Worm (Caenorhabditis elegans) whole organism, L3 larva: ENCODE measurements around the gene nas-38.

Source experiments
- R02D3.7 ChIP-seq: fragments of 150-350 bp; optimal IDR thresholded peaks from 2 replicates; lab custom pipeline; 2014; ENCODE audit warnings: missing biosample characterization, missing genetic modification characterization
- ZK546.5 ChIP-seq: sonication (generic microtip); optimal IDR thresholded peaks from 2 replicates; lab custom pipeline; 2017; ENCODE audit warnings: missing biosample characterization, missing genetic modification characterization
- ama-1 ChIP-seq: fragments of 150-350 bp; optimal IDR thresholded peaks from 2 replicates; lab custom pipeline; 2018
- ceh-28 ChIP-seq: fragments of 150-350 bp; optimal IDR thresholded peaks from 2 replicates; lab custom pipeline; 2014; ENCODE audit warnings: missing biosample characterization, missing genetic modification reagents, missing genetic modification characterization
- ceh-82 ChIP-seq: fragments of 150-350 bp; optimal IDR thresholded peaks from 2 replicates; lab custom pipeline; 2014; ENCODE audit warnings: missing biosample characterization, missing genetic modification characterization
- ceh-9 ChIP-seq: sonication (generic microtip); optimal IDR thresholded peaks from 2 replicates; lab custom pipeline; 2018; ENCODE audit warnings: missing biosample characterization, missing genetic modification characterization
- daf-12 ChIP-seq: fragments of 150-350 bp; optimal IDR thresholded peaks from 2 replicates; lab custom pipeline; 2014; ENCODE audit warnings: missing biosample characterization, missing genetic modification reagents, missing genetic modification characterization
- egl-27 ChIP-seq: sonication (generic microtip); optimal IDR thresholded peaks from 4 replicates; lab custom pipeline; 2017; ENCODE audit warnings: missing biosample characterization, missing genetic modification reagents, missing genetic modification characterization
- egl-5 ChIP-seq: fragments of 150-350 bp; optimal IDR thresholded peaks from 2 replicates; lab custom pipeline; 2017; ENCODE audit warnings: missing biosample characterization, missing genetic modification reagents, missing genetic modification characterization, inconsistent platforms
- elt-1 ChIP-seq: fragments of 150-350 bp; optimal IDR thresholded peaks from 2 replicates; lab custom pipeline; 2014; ENCODE audit warnings: missing biosample characterization, missing genetic modification characterization
- elt-2 ChIP-seq: sonication (generic microtip); optimal IDR thresholded peaks from 2 replicates; lab custom pipeline; 2016; ENCODE audit warnings: missing genetic modification reagents, mild to moderate bottlenecking, missing genetic modification characterization, missing compliant biosample characterization
- elt-3 ChIP-seq, 3 experiments: fragments of 150-350 bp in 1 of 3; sonication (generic microtip) in 2 of 3; optimal IDR thresholded peaks; 2 replicates in 2 of 3; 4 replicates in 1 of 3; lab custom pipeline; 2014 to 2017; ENCODE audit warnings: missing biosample characterization in 3 of 3, missing genetic modification characterization in 3 of 3
- fkh-10 ChIP-seq: sonication (generic microtip); optimal IDR thresholded peaks from 2 replicates; lab custom pipeline; 2017; ENCODE audit warnings: missing biosample characterization, missing genetic modification reagents, missing genetic modification characterization
- fkh-2 ChIP-seq: fragments of 150-350 bp; optimal IDR thresholded peaks from 2 replicates; lab custom pipeline; 2014; ENCODE audit warnings: missing biosample characterization, missing genetic modification reagents, missing genetic modification characterization
- hmg-11 ChIP-seq: sonication (generic microtip); optimal IDR thresholded peaks from 2 replicates; lab custom pipeline; 2016; ENCODE audit warnings: missing genetic modification characterization, missing compliant biosample characterization
- lin-15B ChIP-seq: fragments of 150-350 bp; optimal IDR thresholded peaks from 2 replicates; lab custom pipeline; 2014; ENCODE audit warnings: missing biosample characterization, missing genetic modification characterization
- lin-39 ChIP-seq: fragments of 150-350 bp; optimal IDR thresholded peaks from 2 replicates; lab custom pipeline; 2018; ENCODE audit warnings: missing biosample characterization, missing genetic modification reagents, missing genetic modification characterization
- nfya-1 ChIP-seq: sonication (generic microtip); optimal IDR thresholded peaks from 2 replicates; lab custom pipeline; 2017; ENCODE audit warnings: missing genetic modification characterization, mild to moderate bottlenecking, missing compliant biosample characterization, antibody characterized with exemption, moderate library complexity; ENCODE audit not compliant: insufficient read depth
- nhr-11 ChIP-seq: fragments of 150-350 bp; optimal IDR thresholded peaks from 2 replicates; lab custom pipeline; 2014; ENCODE audit warnings: missing biosample characterization, missing genetic modification characterization
- nhr-12 ChIP-seq: fragments of 150-350 bp; optimal IDR thresholded peaks from 2 replicates; lab custom pipeline; 2014; ENCODE audit warnings: missing biosample characterization, missing genetic modification characterization
- nhr-23 ChIP-seq: fragments of 150-350 bp; optimal IDR thresholded peaks from 2 replicates; lab custom pipeline; 2014; ENCODE audit warnings: missing biosample characterization, missing genetic modification reagents, missing genetic modification characterization
- nhr-237 ChIP-seq: fragments of 150-350 bp; optimal IDR thresholded peaks from 2 replicates; lab custom pipeline; 2014; ENCODE audit warnings: missing biosample characterization, missing genetic modification characterization
- nhr-25 ChIP-seq: sonication (generic microtip); optimal IDR thresholded peaks from 2 replicates; lab custom pipeline; 2017; ENCODE audit warnings: missing biosample characterization, missing genetic modification characterization
- nhr-28 ChIP-seq: fragments of 150-350 bp; optimal IDR thresholded peaks from 2 replicates; lab custom pipeline; 2014; ENCODE audit warnings: missing biosample characterization, missing genetic modification characterization
- nhr-43 ChIP-seq: sonication (generic microtip); optimal IDR thresholded peaks from 2 replicates; lab custom pipeline; 2016; ENCODE audit warnings: mild to moderate bottlenecking, missing genetic modification characterization, missing compliant biosample characterization; ENCODE audit not compliant: poor library complexity, severe bottlenecking
- pha-4 ChIP-seq: fragments of 150-350 bp; optimal IDR thresholded peaks from 2 replicates; lab custom pipeline; 2014; ENCODE audit warnings: missing biosample characterization, missing genetic modification reagents, missing genetic modification characterization
- sea-2 ChIP-seq: fragments of 150-350 bp; sonication (generic microtip); optimal IDR thresholded peaks from 4 replicates; lab custom pipeline; 2014; ENCODE audit warnings: missing biosample characterization, missing genetic modification reagents, missing genetic modification characterization
- skn-1 ChIP-seq: fragments of 150-350 bp; optimal IDR thresholded peaks from 2 replicates; lab custom pipeline; 2014; ENCODE audit warnings: missing biosample characterization, missing genetic modification characterization
- tbx-2 ChIP-seq: sonication (generic microtip); optimal IDR thresholded peaks from 2 replicates; lab custom pipeline; 2016; ENCODE audit warnings: mild to moderate bottlenecking, missing genetic modification characterization, missing compliant biosample characterization
- unc-39 ChIP-seq: sonication (generic microtip); optimal IDR thresholded peaks from 4 replicates; lab custom pipeline; 2017; ENCODE audit warnings: missing biosample characterization, missing genetic modification characterization
- ztf-11 ChIP-seq: fragments of 150-350 bp; optimal IDR thresholded peaks from 2 replicates; lab custom pipeline; 2014; ENCODE audit warnings: missing biosample characterization, missing genetic modification characterization
- ztf-4 ChIP-seq: fragments of 150-350 bp; optimal IDR thresholded peaks from 2 replicates; lab custom pipeline; 2014; ENCODE audit warnings: missing biosample characterization, missing genetic modification characterization

Gene nas-38

DNA sequence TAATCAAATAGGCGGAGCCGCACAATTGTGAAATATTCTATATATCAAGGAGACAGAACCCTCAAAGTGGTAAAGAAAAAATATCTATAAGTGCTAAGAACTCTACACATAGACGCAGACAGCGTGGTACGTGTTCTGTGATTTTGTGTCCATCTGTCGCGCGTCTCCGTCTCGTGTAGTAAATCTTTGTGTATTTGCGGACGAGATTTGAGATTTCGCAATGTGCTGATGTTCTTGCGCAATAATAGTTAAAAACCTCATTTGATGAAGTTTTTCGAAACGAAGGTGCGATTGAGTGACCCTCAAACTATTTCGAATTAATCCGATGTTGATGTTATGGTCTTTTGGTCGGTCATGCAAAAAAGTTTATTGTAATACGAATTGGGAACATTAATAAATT lies 15.3 kb downstream of the nas-38 start:
- TF ChIP-seq nhr-11 (tag; lab: Kevin White, UChicago) (no peak), nhr-23 (tag; lab: Kevin White, UChicago) (peak; percentile 40), ztf-4 (no peak), nfya-1 (peak; percentile 52), fkh-2 (tag; lab: Kevin White, UChicago) (no peak), hmg-11 (peak; percentile 2), nhr-28 (tag; lab: Kevin White, UChicago) (no peak), sea-2 (GFP tag; lab: Kevin White, UChicago) (no peak), pha-4 (peak; percentile 72), lin-39 (tag; lab: Kevin White, UChicago) (peak; percentile 61), nhr-25 (tag; lab: Kevin White, UChicago) (peak; percentile 18), ceh-28 (tag; lab: Kevin White, UChicago) (peak; percentile 38), skn-1 (tag; lab: Kevin White, UChicago) (peak; percentile 12), elt-2 (tag; lab: Kevin White, UChicago) (no peak), daf-12 (no peak), nhr-12 (no peak), fkh-10 (peak; percentile 20), egl-5 (peak; percentile 64), nhr-237 (no peak)

DNA sequence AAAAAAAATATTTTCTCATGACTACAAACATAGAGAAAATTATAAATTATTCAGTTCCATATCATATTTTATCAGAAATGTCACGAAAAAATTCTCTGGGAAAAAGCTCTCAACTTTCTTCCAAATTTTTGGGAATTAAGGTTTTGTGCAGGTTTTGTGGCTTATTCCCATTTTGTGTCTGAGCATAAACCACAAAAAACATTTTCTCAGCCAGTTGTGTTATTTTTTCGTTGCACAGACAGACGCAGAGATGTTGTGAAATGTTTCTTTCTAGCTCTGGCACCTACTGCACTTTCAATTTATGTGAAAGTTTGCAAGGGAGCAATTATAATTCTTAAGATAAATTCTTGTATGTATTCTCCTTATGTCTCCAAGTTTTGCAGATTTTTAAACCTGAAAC lies 17.1 kb downstream of the nas-38 start:
- TF ChIP-seq ceh-82 (tag; lab: Kevin White, UChicago): no peak

DNA sequence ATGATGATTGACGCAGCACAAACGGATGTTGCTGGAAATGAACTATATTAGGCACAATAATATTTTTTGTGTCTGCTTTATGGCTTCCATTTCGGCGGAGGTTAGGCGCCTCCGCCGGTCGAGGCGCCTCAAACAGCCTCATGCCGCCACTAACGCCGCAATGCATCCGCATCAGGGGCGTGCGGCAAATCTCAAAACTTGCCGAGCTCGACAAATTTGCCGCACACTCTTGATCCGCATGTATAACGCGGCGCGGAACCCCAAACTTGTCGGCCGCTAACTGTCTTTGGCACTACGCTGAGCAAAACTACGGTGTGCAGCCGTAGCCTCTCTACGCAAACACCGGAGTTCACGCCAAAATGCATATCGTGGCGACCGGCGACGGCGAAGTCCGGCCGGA lies 23.8 kb downstream of the nas-38 start:
- TF ChIP-seq sea-2 (GFP tag; lab: Kevin White, UChicago) (no peak), nhr-12 (no peak), ceh-9 (tag; lab: Kevin White, UChicago) (no peak), unc-39 (tag; lab: Kevin White, UChicago) (no peak), nhr-28 (tag; lab: Kevin White, UChicago) (no peak), nhr-43 (tag; lab: Kevin White, UChicago) (no peak), elt-3 (tag; optimal IDR thresholded peaks at IDR 0.05; lab: Kevin White, UChicago) (no peak), fkh-10 (no peak), ZK546.5 (no peak), daf-12 (no peak), ama-1 (lab: Kevin White, UChicago) (no peak), lin-15B (tag; lab: Kevin White, UChicago) (no peak), nhr-23 (tag; lab: Kevin White, UChicago) (no peak), ztf-4 (no peak), egl-5 (no peak), tbx-2 (no peak)

DNA sequence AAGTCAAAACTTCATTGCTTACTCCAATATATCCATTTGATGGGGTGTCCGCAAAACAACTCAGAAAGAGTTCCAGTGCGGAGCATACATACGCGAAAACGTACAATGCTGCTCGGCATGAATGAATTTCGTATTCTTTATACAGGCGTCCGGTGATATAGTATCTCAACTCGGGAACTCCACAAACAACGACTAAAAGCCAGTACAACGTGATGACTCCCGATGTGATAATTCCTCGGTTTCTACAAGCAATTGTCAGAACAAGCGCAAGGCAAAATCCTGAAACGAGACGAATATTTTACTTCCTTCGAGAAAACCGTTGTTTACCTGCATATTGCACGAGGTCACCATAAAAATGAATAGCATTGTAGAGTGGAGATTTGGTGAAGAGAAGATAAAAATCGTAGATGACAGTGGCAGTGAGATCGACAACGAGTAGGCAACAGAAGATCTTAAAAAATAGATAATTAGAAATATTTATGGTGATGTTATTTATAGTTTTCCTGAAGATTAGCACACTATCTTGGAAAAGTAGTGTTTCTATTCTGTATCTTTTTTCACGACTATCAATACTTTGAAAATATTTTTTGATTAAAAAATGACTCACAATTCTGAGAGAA lies 27.8 kb downstream of the nas-38 start:
- peak; percentile 90 for TF ChIP-seq elt-1
- TF ChIP-seq ceh-82 (tag; lab: Kevin White, UChicago): no peak

DNA sequence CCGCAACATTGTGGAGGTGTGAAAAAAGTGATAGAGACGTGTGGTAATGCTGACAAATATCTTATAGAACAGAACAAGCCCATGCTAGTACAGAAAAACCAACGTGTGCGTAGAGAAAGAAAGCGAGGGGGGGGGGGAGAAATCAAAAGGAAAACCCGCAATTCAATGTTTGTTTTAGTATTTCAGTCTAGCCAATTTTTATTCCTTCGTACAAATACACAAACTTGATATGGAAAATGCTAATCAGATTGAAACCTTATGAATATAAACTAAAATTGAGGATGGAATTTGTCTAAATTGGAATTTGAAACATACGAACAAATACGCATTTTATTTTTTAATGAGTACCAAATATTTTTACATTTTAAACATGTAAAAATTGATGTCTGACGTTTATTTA lies 29.8 kb downstream of the nas-38 start, which contains the start of gene mrp-1:
mrp-1 (minus strand) TSS at position 101 of the 400 bp plus-strand sequence.
- no peak for TF ChIP-seq egl-27 (tag; lab: Kevin White, UChicago)
- TF ChIP-seq elt-2 (tag; lab: Kevin White, UChicago): peak; percentile 18

DNA sequence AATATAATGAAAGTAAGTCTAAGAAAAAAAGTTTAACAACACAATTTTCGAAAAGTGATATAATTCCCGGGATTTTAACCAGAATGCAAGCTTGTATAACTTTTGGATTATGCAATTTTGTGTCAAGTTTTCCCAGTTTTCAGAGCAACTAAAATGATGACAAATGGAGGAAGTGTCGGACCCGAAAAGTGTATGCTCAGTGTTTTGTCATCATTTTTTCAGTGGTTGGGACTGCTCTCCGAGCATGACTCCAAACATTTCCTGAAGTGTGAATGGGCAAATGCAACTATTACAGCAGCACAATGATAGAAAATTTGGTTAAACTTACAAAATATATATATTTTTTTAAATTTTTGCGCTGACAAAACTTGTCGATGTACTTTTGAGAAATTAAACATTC lies 33.1 kb downstream of the nas-38 start:
- TF ChIP-seq ztf-4 (no peak), ztf-11 (tag; lab: Kevin White, UChicago) (no peak), hmg-11 (no peak), R02D3.7 (tag; lab: Kevin White, UChicago) (no peak)
